Fruit fly (Drosophila melanogaster) whole organism, embryonic: Measurements from ENCODE around the gene Osi18.
A peak's percentile ranks its signal among the peaks of the same experiment; 100 is the strongest.

Experiments used
- ATbp ChIP-seq: fragments of 200-800 bp; sonication (Bioruptor generic); optimal IDR thresholded peaks from 2 replicates; lab custom pipeline; 2017; ENCODE audit warnings: missing biosample characterization, mild to moderate bottlenecking, missing genetic modification characterization, missing genetic modification reagents
- Ada2b ChIP-seq: fragments of 200-800 bp; sonication (Bioruptor generic); IDR thresholded peaks from 2 replicates; pipeline ENCODE4 v1.3.6; 2022; ENCODE audit warnings: missing biosample characterization, missing genetic modification characterization
- CG11560 ChIP-seq: fragments of 200-800 bp; sonication (Bioruptor generic); IDR thresholded peaks from 3 replicates; pipeline ENCODE4 v1.3.6; 2022; ENCODE audit warnings: missing biosample characterization, missing genetic modification characterization
- CG11695 ChIP-seq: fragments of 200-800 bp; sonication (Bioruptor generic); IDR thresholded peaks from 3 replicates; pipeline ENCODE4 v1.3.6; 2022; ENCODE audit warnings: missing biosample characterization, missing genetic modification characterization
- CG1233 ChIP-seq: fragments of 200-800 bp; sonication (Bioruptor generic); optimal IDR thresholded peaks from 4 replicates; lab custom pipeline; 2018; ENCODE audit warnings: missing biosample characterization, mild to moderate bottlenecking, missing genetic modification characterization
- CG12391 ChIP-seq: fragments of 200-800 bp; sonication (Bioruptor generic); optimal IDR thresholded peaks from 3 replicates; lab custom pipeline; 2018; ENCODE audit warnings: missing biosample characterization, mild to moderate bottlenecking, missing genetic modification characterization, moderate library complexity
- CG12744 ChIP-seq: fragments of 200-800 bp; sonication (Bioruptor generic); optimal IDR thresholded peaks from 2 replicates; lab custom pipeline; 2016; ENCODE audit warnings: missing biosample characterization, missing genetic modification characterization
- CG13296 ChIP-seq: fragments of 200-800 bp; sonication (Bioruptor generic); optimal IDR thresholded peaks from 3 replicates; lab custom pipeline; 2018; ENCODE audit warnings: missing biosample characterization, mild to moderate bottlenecking, missing genetic modification characterization
- CG15269 ChIP-seq: fragments of 200-800 bp; sonication (Bioruptor generic); optimal IDR thresholded peaks from 2 replicates; lab custom pipeline; 2018; ENCODE audit warnings: missing biosample characterization, mild to moderate bottlenecking, missing genetic modification characterization, moderate library complexity
- CG1647 ChIP-seq: fragments of 200-800 bp; sonication (Bioruptor generic); optimal IDR thresholded peaks from 3 replicates; lab custom pipeline; 2016; ENCODE audit warnings: missing biosample characterization, missing genetic modification characterization
- CG17612 ChIP-seq: fragments of 200-800 bp; sonication (Bioruptor generic); IDR thresholded peaks from 2 replicates; pipeline ENCODE4 v1.3.6; 2022; ENCODE audit warnings: missing biosample characterization, missing genetic modification characterization
- CG17829 ChIP-seq: fragments of 200-800 bp; optimal IDR thresholded peaks from 2 replicates; lab custom pipeline; 2019; ENCODE audit warnings: missing biosample characterization, mild to moderate bottlenecking, missing genetic modification characterization, moderate library complexity
- CG18599 ChIP-seq: fragments of 200-800 bp; sonication (Bioruptor generic); optimal IDR thresholded peaks from 3 replicates; lab custom pipeline; 2017; ENCODE audit warnings: missing biosample characterization, missing genetic modification characterization, mild to moderate bottlenecking, moderate library complexity, missing genetic modification reagents
- CG30403 ChIP-seq: fragments of 200-800 bp; sonication (Bioruptor generic); optimal IDR thresholded peaks from 3 replicates; lab custom pipeline; 2016; ENCODE audit warnings: missing biosample characterization, missing genetic modification characterization
- CG32532 ChIP-seq: fragments of 200-800 bp; sonication (Bioruptor generic); IDR thresholded peaks from 2 replicates; pipeline ENCODE4 v1.3.6; 2022; ENCODE audit warnings: missing biosample characterization, missing genetic modification characterization
- CG32772 ChIP-seq: fragments of 200-800 bp; sonication (Bioruptor generic); IDR thresholded peaks from 2 replicates; pipeline ENCODE4 v1.3.6; 2022; ENCODE audit warnings: missing biosample characterization, missing genetic modification characterization
- CG4282 ChIP-seq: fragments of 200-800 bp; sonication (Bioruptor generic); optimal IDR thresholded peaks from 2 replicates; lab custom pipeline; 2016; ENCODE audit warnings: missing biosample characterization, missing genetic modification characterization
- CG6689 ChIP-seq: fragments of 200-800 bp; sonication (Bioruptor generic); IDR thresholded peaks from 2 replicates; pipeline ENCODE4 v1.3.6; 2022; ENCODE audit warnings: missing biosample characterization, missing genetic modification characterization
- CG9727 ChIP-seq: fragments of 200-800 bp; sonication (Bioruptor generic); optimal IDR thresholded peaks from 3 replicates; lab custom pipeline; 2017; ENCODE audit warnings: missing biosample characterization, mild to moderate bottlenecking, missing genetic modification characterization
- CG9817 ChIP-seq: fragments of 200-800 bp; sonication (Bioruptor generic); optimal IDR thresholded peaks from 2 replicates; lab custom pipeline; 2018; ENCODE audit warnings: missing biosample characterization, mild to moderate bottlenecking, missing genetic modification characterization, moderate library complexity
- CG9932 ChIP-seq: fragments of 200-800 bp; sonication (Bioruptor generic); IDR thresholded peaks from 2 replicates; pipeline ENCODE4 v1.3.6; 2022; ENCODE audit warnings: missing biosample characterization, missing genetic modification characterization
- Dll ChIP-seq: fragments of 200-800 bp; sonication (Bioruptor generic); IDR thresholded peaks from 4 replicates; pipeline ENCODE4 v1.3.6; 2022; ENCODE audit warnings: missing biosample characterization, missing genetic modification characterization; ENCODE audit not compliant: partially characterized antibody
- Doc2 ChIP-seq: fragments of 200-800 bp; sonication (Bioruptor generic); IDR thresholded peaks from 2 replicates; pipeline ENCODE4 v1.3.6; 2022; ENCODE audit warnings: missing biosample characterization, missing genetic modification characterization
- Dref ChIP-seq: fragments of 200-800 bp; sonication (Bioruptor generic); IDR thresholded peaks from 2 replicates; pipeline ENCODE4 v1.3.6; 2022; ENCODE audit warnings: missing biosample characterization, missing genetic modification characterization
- ERR ChIP-seq: fragments of 200-800 bp; sonication (Bioruptor generic); optimal IDR thresholded peaks from 2 replicates; lab custom pipeline; 2016; ENCODE audit warnings: missing biosample characterization, missing genetic modification characterization
- Max ChIP-seq: fragments of 200-800 bp; sonication (Bioruptor generic); optimal IDR thresholded peaks from 2 replicates; lab custom pipeline; 2016; ENCODE audit warnings: missing biosample characterization, mild to moderate bottlenecking, missing genetic modification characterization
- Myb ChIP-seq: fragments of 200-800 bp; sonication (Bioruptor generic); optimal IDR thresholded peaks from 2 replicates; lab custom pipeline; 2016; ENCODE audit warnings: missing biosample characterization, missing genetic modification characterization
- Nf-YA ChIP-seq: fragments of 200-800 bp; sonication (Bioruptor generic); IDR thresholded peaks from 2 replicates; pipeline ENCODE4 v1.3.6; 2022; ENCODE audit warnings: missing biosample characterization, missing genetic modification characterization
- NfI ChIP-seq: fragments of 200-800 bp; sonication (Bioruptor generic); optimal IDR thresholded peaks from 3 replicates; lab custom pipeline; 2018; ENCODE audit warnings: missing biosample characterization, mild to moderate bottlenecking, missing genetic modification characterization, moderate library complexity
- Oaz ChIP-seq: fragments of 200-800 bp; sonication (Bioruptor generic); IDR thresholded peaks from 2 replicates; pipeline ENCODE4 v1.3.6; 2022; ENCODE audit warnings: missing biosample characterization, missing genetic modification characterization
- Oli ChIP-seq: fragments of 200-800 bp; sonication (Bioruptor generic); optimal IDR thresholded peaks from 2 replicates; lab custom pipeline; 2018; ENCODE audit warnings: missing biosample characterization, mild to moderate bottlenecking, missing genetic modification characterization, moderate library complexity
- Pdp1 ChIP-seq, 2 experiments: fragments of 200-800 bp; sonication (Bioruptor generic); optimal IDR thresholded peaks; 3 replicates each; lab custom pipeline; 2016; ENCODE audit warnings: missing biosample characterization in 2 of 2, missing genetic modification characterization in 2 of 2, mild to moderate bottlenecking in 1 of 2, moderate library complexity in 1 of 2
- Poxn ChIP-seq: fragments of 200-800 bp; sonication (Bioruptor generic); IDR thresholded peaks from 2 replicates; pipeline ENCODE4 v1.3.6; 2022; ENCODE audit warnings: missing biosample characterization, missing genetic modification characterization
- Ravus ChIP-seq: fragments of 200-800 bp; sonication (Bioruptor generic); IDR thresholded peaks from 2 replicates; pipeline ENCODE4 v1.3.6; 2022; ENCODE audit warnings: missing biosample characterization, missing genetic modification characterization
- Rfx ChIP-seq: fragments of 200-800 bp; sonication (Bioruptor generic); IDR thresholded peaks from 2 replicates; pipeline ENCODE4 v1.3.6; 2022; ENCODE audit warnings: missing biosample characterization, missing genetic modification characterization
- Sry-δ ChIP-seq: fragments of 200-800 bp; sonication (Bioruptor generic); optimal IDR thresholded peaks from 2 replicates; lab custom pipeline; 2016; ENCODE audit warnings: missing biosample characterization, missing genetic modification characterization
- TFAM ChIP-seq: fragments of 200-800 bp; sonication (Bioruptor generic); optimal IDR thresholded peaks from 2 replicates; lab custom pipeline; 2017; ENCODE audit warnings: missing biosample characterization, missing genetic modification characterization, inconsistent platforms
- Xrp1 ChIP-seq: fragments of 200-800 bp; sonication (Bioruptor generic); IDR thresholded peaks from 2 replicates; pipeline ENCODE4 v1.3.6; 2022; ENCODE audit warnings: missing biosample characterization, missing genetic modification characterization
- ara ChIP-seq: fragments of 200-800 bp; sonication (Bioruptor generic); IDR thresholded peaks from 2 replicates; pipeline ENCODE4 v1.3.6; 2022; ENCODE audit warnings: missing biosample characterization, missing genetic modification characterization
- br ChIP-seq: fragments of >200 bp; optimal IDR thresholded peaks from 2 replicates; lab custom pipeline; 2017
- bsh ChIP-seq, 2 experiments: fragments of 200-800 bp; sonication (Bioruptor generic); optimal IDR thresholded peaks; 2 replicates each; lab custom pipeline; 2017 to 2018; ENCODE audit warnings: mild to moderate bottlenecking in 2 of 2, missing biosample characterization in 2 of 2, missing genetic modification characterization in 2 of 2, moderate library complexity in 1 of 2
- corto ChIP-seq: fragments of 200-800 bp; sonication (Bioruptor generic); optimal IDR thresholded peaks from 2 replicates; lab custom pipeline; 2016; ENCODE audit warnings: missing biosample characterization, mild to moderate bottlenecking, missing genetic modification characterization, moderate library complexity
- dmrt11E ChIP-seq: fragments of 200-800 bp; sonication (Bioruptor generic); optimal IDR thresholded peaks from 3 replicates; lab custom pipeline; 2018; ENCODE audit warnings: missing biosample characterization, mild to moderate bottlenecking, missing genetic modification characterization, moderate library complexity
- ftz-f1 ChIP-seq: fragments of 200-800 bp; sonication (Bioruptor generic); optimal IDR thresholded peaks from 2 replicates; lab custom pipeline; 2016; ENCODE audit warnings: missing biosample characterization, missing genetic modification characterization
- grau ChIP-seq: fragments of 200-800 bp; optimal IDR thresholded peaks from 3 replicates; lab custom pipeline; 2019; ENCODE audit warnings: missing biosample characterization, mild to moderate bottlenecking, missing genetic modification characterization, moderate library complexity
- hkb ChIP-seq, 2 experiments: fragments of 200-800 bp in 1 of 2; fragments of >200 bp in 1 of 2; sonication (Bioruptor generic) in 1 of 2; IDR thresholded peaks in 1 of 2; optimal IDR thresholded peaks in 1 of 2; 2 replicates each; pipeline versions ENCODE4 v1.3.6 to Lab custom; 2017 to 2022; ENCODE audit warnings: missing biosample characterization in 1 of 2, missing genetic modification characterization in 1 of 2
- insv ChIP-seq, 2 experiments: fragments of 200-800 bp; sonication (Bioruptor generic); optimal IDR thresholded peaks; 3 replicates each; lab custom pipeline; 2016 to 2018; ENCODE audit warnings: missing biosample characterization in 2 of 2, missing genetic modification characterization in 2 of 2
- row ChIP-seq: fragments of 200-800 bp; sonication (Bioruptor generic); IDR thresholded peaks from 3 replicates; pipeline ENCODE4 v1.3.6; 2022; ENCODE audit warnings: missing biosample characterization, missing genetic modification characterization
- sob ChIP-seq: fragments of 200-800 bp; sonication (Bioruptor generic); IDR thresholded peaks from 2 replicates; pipeline ENCODE4 v1.3.6; 2022; ENCODE audit warnings: missing biosample characterization, missing genetic modification characterization
- wdn ChIP-seq: fragments of 200-800 bp; sonication (Bioruptor generic); IDR thresholded peaks from 2 replicates; pipeline ENCODE4 v1.3.6; 2022; ENCODE audit warnings: missing biosample characterization, missing genetic modification characterization

Osi18 gene

DNA sequence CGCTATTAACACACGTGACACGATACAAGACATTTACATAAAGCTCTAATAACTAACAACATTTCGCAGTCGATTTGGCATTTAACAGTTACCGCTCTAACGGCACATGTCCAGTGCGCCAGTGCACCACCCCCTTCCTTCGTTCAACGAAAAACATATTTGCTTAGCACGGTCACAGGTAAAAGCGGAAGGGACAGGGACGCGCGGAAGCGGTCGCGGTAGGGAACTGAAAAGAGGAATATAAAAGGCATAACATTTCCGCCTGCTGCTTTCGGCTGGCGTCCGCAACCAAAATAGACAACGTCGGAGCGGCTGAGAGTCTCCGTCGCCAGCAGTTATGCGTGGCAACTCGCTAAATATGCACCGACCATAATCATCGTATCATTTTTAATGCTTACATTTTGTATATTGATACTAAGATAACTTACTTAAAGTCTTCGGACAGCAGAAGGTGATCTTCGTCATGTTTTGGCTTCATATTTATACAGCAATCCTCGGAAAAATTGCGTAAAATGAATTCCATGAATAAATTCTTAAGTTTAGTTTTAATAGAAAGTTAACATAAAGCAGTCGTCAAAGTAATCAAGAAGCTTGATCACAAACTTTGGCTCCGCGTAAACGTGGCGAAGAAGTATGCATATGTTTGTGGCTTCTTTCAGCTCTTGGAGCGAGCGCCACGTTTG, 21.8 kb downstream of the Osi18 start (continued):
- TF ChIP-seq insv (GFP tag; optimal IDR thresholded peaks at IDR 0.05; lab: Kevin White, UChicago) = no peak
- no peak for TF ChIP-seq CG9932
- TF ChIP-seq ftz-f1 (GFP tag; lab: Kevin White, UChicago) = no peak
- TF ChIP-seq Ada2b (GFP tag; lab: Robert Waterston, UW) = no peak
- peak; percentile 2 for TF ChIP-seq CG9727
- peak; percentile 35 for TF ChIP-seq Oli (tag; lab: Kevin White, UChicago)
- no peak for TF ChIP-seq TFAM
- no peak for TF ChIP-seq CG32772 (GFP tag; lab: Robert Waterston, UW)
- peak; percentile 27 for TF ChIP-seq CG12391
- no peak for TF ChIP-seq Dll (GFP tag; lab: Robert Waterston, UW)
- no peak for TF ChIP-seq corto (GFP tag; lab: Kevin White, UChicago)
- no peak for TF ChIP-seq Doc2 (GFP tag; lab: Robert Waterston, UW)
- peak; percentile 36 for TF ChIP-seq CG17829
- TF ChIP-seq NfI (GFP tag; lab: Kevin White, UChicago) = peak; percentile 22
- TF ChIP-seq CG15269 (tag; lab: Kevin White, UChicago) = peak; percentile 10
- peak; percentile 23 for TF ChIP-seq ATbp
- TF ChIP-seq grau = peak; percentile 32
- no peak for TF ChIP-seq CG1647 (GFP tag; lab: Kevin White, UChicago)
- TF ChIP-seq dmrt11E = no peak
- no peak for TF ChIP-seq Poxn (GFP tag; lab: Robert Waterston, UW)
- TF ChIP-seq row = peak; percentile 34; the same call in 1 of the 3 replicates
- peak; percentile 36 to 48 for TF ChIP-seq bsh (GFP tag; optimal IDR thresholded peaks at IDR 0.05; lab: Kevin White, UChicago)
- TF ChIP-seq CG32532 (GFP tag; lab: Robert Waterston, UW) = no peak
- peak; percentile 41 for TF ChIP-seq CG13296 (GFP tag; lab: Kevin White, UChicago)
- TF ChIP-seq Nf-YA (GFP tag; lab: Robert Waterston, UW) = no peak
- no peak for TF ChIP-seq CG17612 (GFP tag; lab: Robert Waterston, UW)
- TF ChIP-seq sob (GFP tag; lab: Robert Waterston, UW) = 0 out of 2 replicates have a peak, but pooled peaks have one; percentile 14
- TF ChIP-seq Pdp1 (GFP tag; optimal IDR thresholded peaks at IDR 0.05; lab: Kevin White, UChicago) = peak in 1 of 2 experiments; percentile 22
- no peak for TF ChIP-seq CG12744 (GFP tag; lab: Kevin White, UChicago)
- TF ChIP-seq CG1233 (GFP tag; lab: Kevin White, UChicago) = peak; percentile 9
- TF ChIP-seq ara = no peak
- TF ChIP-seq Ravus (GFP tag; lab: Robert Waterston, UW) = no peak
- TF ChIP-seq Dref (GFP tag; lab: Robert Waterston, UW) = no peak
- no peak for TF ChIP-seq CG18599 (GFP tag; lab: Kevin White, UChicago)
- TF ChIP-seq hkb (optimal IDR thresholded peaks at IDR 0.05; lab: Kevin White, UChicago) = no peak
- TF ChIP-seq hkb (GFP tag; IDR thresholded peaks at IDR 0.05; lab: Robert Waterston, UW) = 0 out of 2 replicates have a peak, but pooled peaks have one; percentile 17
- TF ChIP-seq CG9817 = peak; percentile 11
- TF ChIP-seq Sry-δ = no peak
- no peak for TF ChIP-seq Oaz (GFP tag; lab: Robert Waterston, UW)
- TF ChIP-seq Rfx = no peak
- TF ChIP-seq CG4282 = no peak
- no peak for TF ChIP-seq Max (GFP tag; lab: Kevin White, UChicago)
- peak; percentile 13 for TF ChIP-seq CG30403 (GFP tag; lab: Kevin White, UChicago)
- no peak for TF ChIP-seq br
- peak; percentile 36; the same call in 1 of the 2 replicates for TF ChIP-seq CG6689 (GFP tag; lab: Robert Waterston, UW)
- TF ChIP-seq Xrp1 (GFP tag; lab: Robert Waterston, UW) = no peak
- TF ChIP-seq Myb (GFP tag; lab: Kevin White, UChicago) = no peak
- no peak for TF ChIP-seq wdn
- TF ChIP-seq ERR (GFP tag; lab: Kevin White, UChicago) = no peak
- TF ChIP-seq CG11695 (GFP tag; lab: Robert Waterston, UW) = no peak
- no peak for TF ChIP-seq CG11560 (tag; lab: Robert Waterston, UW)
